Worm (Caenorhabditis elegans) whole organism, L1 larva: ENCODE data around the gene pat-4.
A peak's percentile ranks its signal among the peaks of the same experiment; 100 is the strongest.

Experiments used
- C04F5.9 ChIP-seq: sonication (generic microtip); optimal IDR thresholded peaks from 2 replicates; lab custom pipeline; 2016; ENCODE audit warnings: missing genetic modification characterization, missing compliant biosample characterization
- C16A3.4 ChIP-seq: fragments of 150-350 bp; optimal IDR thresholded peaks from 2 replicates; lab custom pipeline; 2014; ENCODE audit warnings: missing biosample characterization, missing genetic modification characterization
- C34B4.2 ChIP-seq: sonication (generic microtip); optimal IDR thresholded peaks from 2 replicates; lab custom pipeline; 2017; ENCODE audit warnings: mild to moderate bottlenecking, missing genetic modification characterization, missing compliant biosample characterization
- aha-1 ChIP-seq: fragments of 150-350 bp; optimal IDR thresholded peaks from 2 replicates; lab custom pipeline; 2014; ENCODE audit warnings: missing biosample characterization, missing genetic modification characterization
- alr-1 ChIP-seq: fragments of 200-800 bp; sonication (Bioruptor generic); optimal IDR thresholded peaks from 2 replicates; lab custom pipeline; 2018; ENCODE audit warnings: borderline replicate concordance, mild to moderate bottlenecking, missing genetic modification characterization, missing compliant biosample characterization
- aly-2 ChIP-seq: fragments of 150-350 bp; optimal IDR thresholded peaks from 2 replicates; lab custom pipeline; 2014; ENCODE audit warnings: missing biosample characterization, missing genetic modification characterization
- blmp-1 ChIP-seq: fragments of 150-350 bp; optimal IDR thresholded peaks from 2 replicates; lab custom pipeline; 2014; ENCODE audit warnings: missing biosample characterization, missing genetic modification characterization
- ceh-63 ChIP-seq: fragments of 200-800 bp; sonication (Bioruptor generic); optimal IDR thresholded peaks from 2 replicates; lab custom pipeline; 2018; ENCODE audit warnings: mild to moderate bottlenecking, missing genetic modification characterization, missing compliant biosample characterization
- ceh-8 ChIP-seq: fragments of 200-800 bp; sonication (Bioruptor generic); optimal IDR thresholded peaks from 2 replicates; lab custom pipeline; 2018; ENCODE audit warnings: mild to moderate bottlenecking, missing genetic modification characterization, moderate library complexity, missing compliant biosample characterization
- ceh-88 ChIP-seq: fragments of 200-800 bp; sonication (Bioruptor generic); IDR thresholded peaks from 2 replicates; pipeline ENCODE4 v1.3.6; 2022; ENCODE audit warnings: missing genetic modification characterization, missing compliant biosample characterization
- ces-1 ChIP-seq: fragments of 150-350 bp; optimal IDR thresholded peaks from 2 replicates; lab custom pipeline; 2014; ENCODE audit warnings: missing biosample characterization, missing genetic modification reagents, missing genetic modification characterization
- dpl-1 ChIP-seq, 3 experiments: fragments of 150-350 bp in 2 of 3; sonication (generic microtip) in 1 of 3; optimal IDR thresholded peaks; 2 replicates each; lab custom pipeline; 2014 to 2017; ENCODE audit warnings: missing biosample characterization in 3 of 3, missing genetic modification characterization in 3 of 3, missing genetic modification reagents in 3 of 3
- dsc-1 ChIP-seq: sonication (generic microtip); optimal IDR thresholded peaks from 2 replicates; lab custom pipeline; 2016; ENCODE audit warnings: mild to moderate bottlenecking, missing genetic modification characterization, missing compliant biosample characterization
- efl-1 ChIP-seq, 4 experiments: fragments of 150-350 bp; optimal IDR thresholded peaks in 3 of 4; peaks in 1 of 4; 1 replicate in 1 of 4; 2 replicates in 3 of 4; lab custom pipeline; 2014; ENCODE audit warnings: missing biosample characterization in 2 of 4, missing genetic modification characterization in 2 of 4, missing genetic modification reagents in 2 of 4
- efl-3 ChIP-seq: fragments of 200-800 bp; sonication (Bioruptor generic); optimal IDR thresholded peaks from 2 replicates; lab custom pipeline; 2018; ENCODE audit warnings: mild to moderate bottlenecking, missing genetic modification characterization, missing compliant biosample characterization
- egl-13 ChIP-seq: sonication (generic microtip); optimal IDR thresholded peaks from 2 replicates; lab custom pipeline; 2016; ENCODE audit warnings: missing genotype, missing genetic modification reagents, missing genetic modification characterization, missing compliant biosample characterization
- egl-27 ChIP-seq, 2 experiments: fragments of 150-350 bp in 1 of 2; sonication (generic microtip); optimal IDR thresholded peaks; 3 replicates each; lab custom pipeline; 2017 to 2018; ENCODE audit warnings: missing biosample characterization in 2 of 2, missing genetic modification characterization in 2 of 2, missing genetic modification reagents in 2 of 2
- elt-2 ChIP-seq: sonication (generic microtip); optimal IDR thresholded peaks from 2 replicates; lab custom pipeline; 2016; ENCODE audit warnings: missing genetic modification characterization, mild to moderate bottlenecking, inconsistent platforms, missing compliant biosample characterization, missing genetic modification reagents
- elt-3 ChIP-seq, 6 experiments: fragments of 150-350 bp in 1 of 6; sonication (generic microtip); optimal IDR thresholded peaks; 2 replicates each; lab custom pipeline; 2017 to 2018; ENCODE audit warnings: missing biosample characterization in 6 of 6, missing genetic modification characterization in 6 of 6, inconsistent platforms in 1 of 6
- ets-5 ChIP-seq: fragments of 200-800 bp; sonication (Bioruptor generic); IDR thresholded peaks from 2 replicates; pipeline ENCODE4 v1.3.6; 2022; ENCODE audit warnings: missing genetic modification characterization, missing compliant biosample characterization
- fkh-4 ChIP-seq: sonication (generic microtip); optimal IDR thresholded peaks from 2 replicates; lab custom pipeline; 2016; ENCODE audit warnings: missing compliant biosample characterization, missing genetic modification characterization, borderline replicate concordance
- fos-1 ChIP-seq: fragments of 150-350 bp; optimal IDR thresholded peaks from 2 replicates; lab custom pipeline; 2014; ENCODE audit warnings: missing biosample characterization, missing genetic modification characterization
- jun-1 ChIP-seq: fragments of 150-350 bp; optimal IDR thresholded peaks from 2 replicates; lab custom pipeline; 2014; ENCODE audit warnings: missing biosample characterization, missing genetic modification reagents, missing genetic modification characterization
- lin-13 ChIP-seq: fragments of 150-350 bp; optimal IDR thresholded peaks from 2 replicates; lab custom pipeline; 2014; ENCODE audit warnings: missing biosample characterization, missing genetic modification reagents, missing genetic modification characterization
- lin-35 ChIP-seq, 2 experiments: fragments of 150-350 bp; optimal IDR thresholded peaks; 2 replicates each; lab custom pipeline; 2014; ENCODE audit warnings: missing biosample characterization in 2 of 2, missing genetic modification characterization in 2 of 2, missing genetic modification reagents in 2 of 2
- lir-3 ChIP-seq: sonication (generic microtip); optimal IDR thresholded peaks from 2 replicates; lab custom pipeline; 2016; ENCODE audit warnings: mild to moderate bottlenecking, missing genetic modification characterization, moderate library complexity, missing compliant biosample characterization; ENCODE audit not compliant: poor library complexity
- lsy-2 ChIP-seq, 2 experiments: fragments of 150-350 bp; optimal IDR thresholded peaks; 2 replicates each; lab custom pipeline; 2014; ENCODE audit warnings: missing biosample characterization in 2 of 2, missing genetic modification characterization in 2 of 2
- mef-2 ChIP-seq: fragments of 150-350 bp; optimal IDR thresholded peaks from 2 replicates; lab custom pipeline; 2014; ENCODE audit warnings: missing biosample characterization, missing genetic modification characterization
- nhr-20 ChIP-seq: sonication (generic microtip); optimal IDR thresholded peaks from 2 replicates; lab custom pipeline; 2016; ENCODE audit warnings: mild to moderate bottlenecking, missing genetic modification characterization, missing compliant biosample characterization
- nhr-237 ChIP-seq: fragments of 150-350 bp; optimal IDR thresholded peaks from 2 replicates; lab custom pipeline; 2014; ENCODE audit warnings: missing biosample characterization, missing genetic modification characterization
- nhr-47 ChIP-seq: sonication (generic microtip); optimal IDR thresholded peaks from 2 replicates; lab custom pipeline; 2016; ENCODE audit warnings: mild to moderate bottlenecking, missing genetic modification characterization, moderate library complexity, missing compliant biosample characterization
- nhr-71 ChIP-seq: sonication (generic microtip); optimal IDR thresholded peaks from 2 replicates; lab custom pipeline; 2016; ENCODE audit warnings: mild to moderate bottlenecking, missing genetic modification characterization, moderate library complexity, missing compliant biosample characterization
- nhr-85 ChIP-seq: sonication (generic microtip); peaks from one replicate; lab custom pipeline; 2016; ENCODE audit warnings: missing genetic modification characterization, inconsistent platforms, missing compliant biosample characterization
- nhr-90 ChIP-seq: sonication (generic microtip); optimal IDR thresholded peaks from 2 replicates; lab custom pipeline; 2016; ENCODE audit warnings: mild to moderate bottlenecking, missing genetic modification characterization, missing compliant biosample characterization; ENCODE audit not compliant: poor library complexity
- pax-3 ChIP-seq: fragments of 200-800 bp; sonication (Bioruptor generic); optimal IDR thresholded peaks from 2 replicates; lab custom pipeline; 2018; ENCODE audit warnings: mild to moderate bottlenecking, missing genetic modification characterization, moderate library complexity, missing compliant biosample characterization
- pqm-1 ChIP-seq: sonication (generic microtip); optimal IDR thresholded peaks from 3 replicates; lab custom pipeline; 2017; ENCODE audit warnings: missing biosample characterization, missing genetic modification characterization
- snu-23 ChIP-seq: sonication (generic microtip); optimal IDR thresholded peaks from 2 replicates; lab custom pipeline; 2016; ENCODE audit warnings: missing genetic modification characterization, missing compliant biosample characterization
- sox-4 ChIP-seq: sonication (generic microtip); optimal IDR thresholded peaks from 2 replicates; lab custom pipeline; 2016; ENCODE audit warnings: missing genetic modification characterization, missing compliant biosample characterization
- sptf-1 ChIP-seq: fragments of 150-350 bp; optimal IDR thresholded peaks from 2 replicates; lab custom pipeline; 2014; ENCODE audit warnings: missing biosample characterization, missing genetic modification characterization
- sup-37 ChIP-seq: fragments of 200-800 bp; sonication (Bioruptor generic); optimal IDR thresholded peaks from 2 replicates; lab custom pipeline; 2018; ENCODE audit warnings: mild to moderate bottlenecking, missing genetic modification characterization, missing compliant biosample characterization
- swsn-7 ChIP-seq: sonication (generic microtip); optimal IDR thresholded peaks from 2 replicates; lab custom pipeline; 2016; ENCODE audit warnings: missing genetic modification characterization, missing compliant biosample characterization
- tbx-2 ChIP-seq: sonication (generic microtip); optimal IDR thresholded peaks from 2 replicates; lab custom pipeline; 2016; ENCODE audit warnings: missing genetic modification characterization, missing compliant biosample characterization
- tlp-1 ChIP-seq: fragments of 150-350 bp; optimal IDR thresholded peaks from 2 replicates; lab custom pipeline; 2014; ENCODE audit warnings: missing biosample characterization, missing genetic modification characterization
- unc-30 ChIP-seq: sonication (generic microtip); optimal IDR thresholded peaks from 2 replicates; lab custom pipeline; 2017; ENCODE audit warnings: missing biosample characterization, missing genetic modification characterization
- unc-62 ChIP-seq: fragments of 150-350 bp; optimal IDR thresholded peaks from 2 replicates; lab custom pipeline; 2014; ENCODE audit warnings: missing biosample characterization, missing genetic modification reagents, missing genetic modification characterization
- unc-98 ChIP-seq: fragments of 200-800 bp; sonication (Bioruptor generic); IDR thresholded peaks from 2 replicates; pipeline ENCODE4 v1.3.6; 2022; ENCODE audit warnings: missing genetic modification characterization, missing compliant biosample characterization
- zag-1 ChIP-seq: fragments of 150-350 bp; optimal IDR thresholded peaks from 2 replicates; lab custom pipeline; 2014; ENCODE audit warnings: missing biosample characterization, missing genetic modification characterization
- zip-4 ChIP-seq: fragments of 200-800 bp; sonication (Bioruptor generic); optimal IDR thresholded peaks from 2 replicates; lab custom pipeline; 2018; ENCODE audit warnings: mild to moderate bottlenecking, missing genetic modification characterization, moderate library complexity, missing compliant biosample characterization
- ztf-4 ChIP-seq: fragments of 150-350 bp; optimal IDR thresholded peaks from 2 replicates; lab custom pipeline; 2014; ENCODE audit warnings: missing biosample characterization, missing genetic modification characterization

pat-4 gene

ce11 chrIII:89155-89554, 5.5 kb downstream of the pat-4 start (continued):
- no peak for TF ChIP-seq egl-13 (tag; lab: Kevin White, UChicago)
- TF ChIP-seq swsn-7 (tag; lab: Kevin White, UChicago): peak; percentile 49
- TF ChIP-seq nhr-71 (tag; lab: Kevin White, UChicago): peak; percentile 76
- TF ChIP-seq aha-1 (tag; lab: Kevin White, UChicago): no peak
- TF ChIP-seq egl-27 (tag; optimal IDR thresholded peaks at IDR 0.05; lab: Kevin White, UChicago): no peak
- peak; percentile 42 for TF ChIP-seq lin-13
- peak; percentile 27 for TF ChIP-seq zip-4
- TF ChIP-seq pqm-1 (tag; lab: Kevin White, UChicago): no peak
- TF ChIP-seq nhr-237 (tag; lab: Kevin White, UChicago): no peak
- TF ChIP-seq jun-1 (tag; lab: Kevin White, UChicago): peak; percentile 16
- TF ChIP-seq sup-37: no peak
- TF ChIP-seq tbx-2 (tag; lab: Kevin White, UChicago): peak; percentile 40
- TF ChIP-seq ces-1 (GFP tag; lab: Kevin White, UChicago): no peak
- TF ChIP-seq dsc-1 (tag; lab: Kevin White, UChicago): peak; percentile 50
- peak; percentile 31 to 50 for TF ChIP-seq lsy-2 (tag; optimal IDR thresholded peaks at IDR 0.05; lab: Kevin White, UChicago)
- TF ChIP-seq sox-4: no peak
- peak in 1 of 2 experiments; percentile 49 for TF ChIP-seq efl-1 (optimal IDR thresholded peaks at IDR 0.05; lab: Kevin White, UChicago)
- peak in 1 of 2 experiments; percentile 79 for TF ChIP-seq efl-1 (GFP tag; optimal IDR thresholded peaks at IDR 0.05 in 1 of 2; lab: Kevin White, UChicago)
- peak in 1 of 6 experiments; percentile 9 for TF ChIP-seq elt-3 (tag; optimal IDR thresholded peaks at IDR 0.05; lab: Kevin White, UChicago)
- TF ChIP-seq C04F5.9 (tag; lab: Kevin White, UChicago): peak; percentile 5
- TF ChIP-seq fos-1 (tag; lab: Kevin White, UChicago): peak; percentile 13
- TF ChIP-seq blmp-1: no peak
- no peak for TF ChIP-seq alr-1
- TF ChIP-seq unc-30 (tag; lab: Kevin White, UChicago): no peak
- no peak for TF ChIP-seq lir-3 (tag; lab: Kevin White, UChicago)
- TF ChIP-seq ets-5 (GFP tag; lab: Robert Waterston, UW): no peak
- peak in 2 of 3 experiments; percentile 14 to 19 for TF ChIP-seq dpl-1 (GFP tag; optimal IDR thresholded peaks at IDR 0.05; lab: Kevin White, UChicago)
- no peak for TF ChIP-seq zag-1
- TF ChIP-seq nhr-85: peak; percentile 68
- TF ChIP-seq ztf-4: no peak
- peak; percentile 69 for TF ChIP-seq snu-23 (GFP tag; lab: Kevin White, UChicago)
- no peak for TF ChIP-seq unc-62 (GFP tag; lab: Kevin White, UChicago)
- no peak for TF ChIP-seq mef-2 (tag; lab: Kevin White, UChicago)
- peak; percentile 4 for TF ChIP-seq C16A3.4
- no peak for TF ChIP-seq unc-98 (GFP tag; lab: Robert Waterston, UW)
- peak; percentile 35 for TF ChIP-seq pax-3 (tag; lab: Kevin White, UChicago)
- TF ChIP-seq aly-2 (tag; lab: Kevin White, UChicago): peak; percentile 81
- no peak for TF ChIP-seq ceh-8 (GFP tag; lab: Kevin White, UChicago)
- TF ChIP-seq sptf-1: no peak
- peak; percentile 15 to 56 for TF ChIP-seq lin-35 (GFP tag; optimal IDR thresholded peaks at IDR 0.05; lab: Kevin White, UChicago)
- TF ChIP-seq ceh-63 (GFP tag; lab: Kevin White, UChicago): no peak
- peak; percentile 52 for TF ChIP-seq elt-2 (tag; lab: Kevin White, UChicago)
- TF ChIP-seq fkh-4 (tag; lab: Kevin White, UChicago): no peak
- TF ChIP-seq nhr-20 (tag; lab: Kevin White, UChicago): peak; percentile 54
- no peak for TF ChIP-seq tlp-1 (tag; lab: Kevin White, UChicago)
- TF ChIP-seq nhr-47 (tag; lab: Kevin White, UChicago): peak; percentile 70
- TF ChIP-seq C34B4.2 (tag; lab: Kevin White, UChicago): no peak
- no peak for TF ChIP-seq efl-3
- peak; percentile 73 for TF ChIP-seq nhr-90
- TF ChIP-seq ceh-88 (GFP tag; lab: Robert Waterston, UW): no peak
- TF ChIP-seq, all 84 proteins: peak for 38
